Worm (Caenorhabditis elegans) whole organism, young adult: ENCODE results near the gene mboa-1.
A peak's percentile ranks its signal among the peaks of the same experiment; 100 is the strongest.
"Not testable (repeated sequence)": the region's sequence is repeated elsewhere in the genome, so short reads cannot be mapped to it uniquely, and the experiment has no call there.

Source experiments
- B0261.1 ChIP-seq: sonication (generic microtip); optimal IDR thresholded peaks from 2 replicates; lab custom pipeline; 2016; ENCODE audit warnings: mild to moderate bottlenecking, missing genetic modification characterization, moderate library complexity, missing compliant biosample characterization
- C06A6.2 ChIP-seq: fragments of 200-800 bp; sonication (Bioruptor generic); conservative IDR thresholded peaks from 2 replicates; pipeline ENCODE4 v1.3.6; 2022; ENCODE audit warnings: missing genetic modification characterization, missing compliant biosample characterization
- C17E4.6 ChIP-seq: fragments of 200-800 bp; sonication (Bioruptor generic); IDR thresholded peaks from 2 replicates; pipeline ENCODE4 v1.3.6; 2022; ENCODE audit warnings: missing genetic modification reagents, missing genetic modification characterization, missing compliant biosample characterization
- D2030.7 ChIP-seq: fragments of 200-800 bp; sonication (Bioruptor generic); IDR thresholded peaks from 2 replicates; pipeline ENCODE4 v1.3.6; 2022; ENCODE audit warnings: missing genetic modification reagents, missing genetic modification characterization, missing compliant biosample characterization
- F37B4.10 ChIP-seq: fragments of 200-800 bp; sonication (Bioruptor generic); IDR thresholded peaks from 2 replicates; pipeline ENCODE4 v1.3.6; 2022; ENCODE audit warnings: missing genetic modification characterization, missing compliant biosample characterization
- K11D2.4 ChIP-seq: fragments of 200-800 bp; sonication (Bioruptor generic); IDR thresholded peaks from 2 replicates; pipeline ENCODE4 v1.3.6; 2022; ENCODE audit warnings: missing genetic modification reagents, missing genetic modification characterization, missing compliant biosample characterization
- attf-5 ChIP-seq: fragments of 200-800 bp; sonication (Bioruptor generic); optimal IDR thresholded peaks from 2 replicates; lab custom pipeline; 2018; ENCODE audit warnings: mild to moderate bottlenecking, missing genetic modification characterization, missing compliant biosample characterization
- cebp-1 ChIP-seq, 2 experiments: fragments of 200-800 bp in 1 of 2; sonication (Bioruptor generic) in 1 of 2; sonication (generic microtip) in 1 of 2; IDR thresholded peaks in 1 of 2; optimal IDR thresholded peaks in 1 of 2; 2 replicates each; pipeline versions ENCODE4 v1.3.6 to Lab custom; 2017 to 2022; ENCODE audit warnings: missing compliant biosample characterization in 2 of 2, missing genetic modification characterization in 2 of 2, mild to moderate bottlenecking in 1 of 2, missing genetic modification reagents in 1 of 2, moderate library complexity in 1 of 2
- ceh-100 ChIP-seq: fragments of 200-800 bp; sonication (Bioruptor generic); IDR thresholded peaks from 2 replicates; pipeline ENCODE4 v1.3.6; 2022; ENCODE audit warnings: missing genetic modification reagents, missing genetic modification characterization, missing compliant biosample characterization
- ceh-58 ChIP-seq: fragments of 200-800 bp; sonication (Bioruptor generic); IDR thresholded peaks from 2 replicates; pipeline ENCODE4 v1.3.6; 2022; ENCODE audit warnings: missing genetic modification characterization, missing compliant biosample characterization
- ceh-91 ChIP-seq: fragments of 200-800 bp; sonication (Bioruptor generic); IDR thresholded peaks from 2 replicates; pipeline ENCODE4 v1.3.6; 2022; ENCODE audit warnings: missing genetic modification reagents, missing genetic modification characterization, missing compliant biosample characterization
- dpl-1 ChIP-seq: fragments of 150-350 bp; optimal IDR thresholded peaks from 2 replicates; lab custom pipeline; 2014; ENCODE audit warnings: missing biosample characterization, missing genetic modification reagents, missing genetic modification characterization
- ets-4 ChIP-seq: fragments of 200-800 bp; sonication (Bioruptor generic); optimal IDR thresholded peaks from 2 replicates; lab custom pipeline; 2018; ENCODE audit warnings: mild to moderate bottlenecking, missing genetic modification characterization, missing compliant biosample characterization
- fkh-3 ChIP-seq: sonication (generic microtip); optimal IDR thresholded peaks from 2 replicates; lab custom pipeline; 2016; ENCODE audit warnings: mild to moderate bottlenecking, missing genetic modification characterization, missing compliant biosample characterization
- hmg-1.2 ChIP-seq: fragments of 200-800 bp; sonication (Bioruptor generic); IDR thresholded peaks from 2 replicates; pipeline ENCODE4 v1.3.6; 2022; ENCODE audit warnings: missing genetic modification reagents, missing genetic modification characterization, missing compliant biosample characterization
- let-526 ChIP-seq: fragments of 200-800 bp; sonication (Bioruptor generic); IDR thresholded peaks from 2 replicates; pipeline ENCODE4 v1.3.6; 2022; ENCODE audit warnings: missing genetic modification reagents, missing genetic modification characterization, missing compliant biosample characterization
- lin-40 ChIP-seq: sonication (generic microtip); optimal IDR thresholded peaks from 2 replicates; lab custom pipeline; 2016; ENCODE audit warnings: missing genetic modification characterization, mild to moderate bottlenecking, missing compliant biosample characterization, missing genotype, missing genetic modification reagents
- madf-10 ChIP-seq: sonication (generic microtip); optimal IDR thresholded peaks from 2 replicates; lab custom pipeline; 2016; ENCODE audit warnings: mild to moderate bottlenecking, missing genetic modification characterization, missing compliant biosample characterization
- madf-3 ChIP-seq: fragments of 200-800 bp; sonication (Bioruptor generic); IDR thresholded peaks from 2 replicates; pipeline ENCODE4 v1.3.6; 2022; ENCODE audit warnings: missing genetic modification reagents, missing genetic modification characterization, missing compliant biosample characterization
- mel-28 ChIP-seq: sonication (generic microtip); optimal IDR thresholded peaks from 2 replicates; lab custom pipeline; 2016; ENCODE audit warnings: borderline replicate concordance, mild to moderate bottlenecking, missing genetic modification characterization, missing compliant biosample characterization
- mes-4 ChIP-seq: sonication (generic microtip); optimal IDR thresholded peaks from 2 replicates; lab custom pipeline; 2016; ENCODE audit warnings: missing genotype, missing genetic modification characterization, missing compliant biosample characterization
- mxl-1 ChIP-seq: sonication (generic microtip); optimal IDR thresholded peaks from 2 replicates; lab custom pipeline; 2016; ENCODE audit warnings: missing genetic modification characterization, missing compliant biosample characterization
- nfyb-1 ChIP-seq: fragments of 200-800 bp; sonication (Bioruptor generic); IDR thresholded peaks from 2 replicates; pipeline ENCODE4 v1.3.6; 2022; ENCODE audit warnings: missing genetic modification reagents, missing genetic modification characterization, missing compliant biosample characterization
- nhr-80 ChIP-seq: sonication (generic microtip); optimal IDR thresholded peaks from 2 replicates; lab custom pipeline; 2016; ENCODE audit warnings: missing genetic modification characterization, missing compliant biosample characterization
- nhr-90 ChIP-seq: sonication (generic microtip); optimal IDR thresholded peaks from 2 replicates; lab custom pipeline; 2016; ENCODE audit warnings: missing genotype, mild to moderate bottlenecking, missing genetic modification characterization, missing compliant biosample characterization
- pbrm-1 ChIP-seq: fragments of 200-800 bp; sonication (Bioruptor generic); IDR thresholded peaks from 2 replicates; pipeline ENCODE4 v1.3.6; 2022; ENCODE audit warnings: missing genetic modification reagents, missing genetic modification characterization, missing compliant biosample characterization
- snpc-3.4 ChIP-seq: sonication (generic microtip); optimal IDR thresholded peaks from 2 replicates; lab custom pipeline; 2017; ENCODE audit warnings: missing genetic modification characterization, mild to moderate bottlenecking, missing compliant biosample characterization, antibody characterized with exemption, moderate library complexity, missing genotype, missing genetic modification reagents
- tlf-1 ChIP-seq: fragments of 200-800 bp; sonication (Bioruptor generic); optimal IDR thresholded peaks from 2 replicates; lab custom pipeline; 2018; ENCODE audit warnings: mild to moderate bottlenecking, missing genetic modification characterization, missing compliant biosample characterization
- xnd-1 ChIP-seq: sonication (generic microtip); optimal IDR thresholded peaks from 2 replicates; lab custom pipeline; 2016; ENCODE audit warnings: missing genotype, missing genetic modification reagents, missing genetic modification characterization, missing compliant biosample characterization
- zfh-2 ChIP-seq: fragments of 200-800 bp; sonication (Bioruptor generic); conservative IDR thresholded peaks from 2 replicates; pipeline ENCODE4 v1.3.6; 2022; ENCODE audit warnings: missing genetic modification reagents, missing genetic modification characterization, missing compliant biosample characterization
- ztf-18 ChIP-seq: sonication (generic microtip); optimal IDR thresholded peaks from 2 replicates; lab custom pipeline; 2016; ENCODE audit warnings: missing genotype, mild to moderate bottlenecking, missing genetic modification characterization, missing compliant biosample characterization
- ztf-6 ChIP-seq: fragments of 200-800 bp; sonication (Bioruptor generic); IDR thresholded peaks from 2 replicates; pipeline ENCODE4 v1.3.6; 2022; ENCODE audit warnings: missing genetic modification reagents, missing genetic modification characterization, missing compliant biosample characterization

Gene mboa-1

ce11 chrX:16056404-16056803, 25.8 kb downstream of the mboa-1 start (continued):
- peak; percentile 94 for TF ChIP-seq pbrm-1 (GFP tag; lab: Robert Waterston, UW)
- peak; percentile 80; the same call in 1 of the 2 replicates for TF ChIP-seq let-526 (GFP tag; lab: Robert Waterston, UW)
- TF ChIP-seq madf-10 (tag; lab: Kevin White, UChicago) = peak; percentile 97
- TF ChIP-seq ets-4 (GFP tag; lab: Kevin White, UChicago) = peak; percentile 85
- peak; percentile 71 for TF ChIP-seq ceh-100 (GFP tag; lab: Robert Waterston, UW)
- TF ChIP-seq xnd-1 (tag; lab: Kevin White, UChicago) = no peak
- 0 out of 2 replicates have a peak, but pooled peaks have one; percentile 8 for TF ChIP-seq F37B4.10 (GFP tag; lab: Robert Waterston, UW)
- TF ChIP-seq fkh-3 (tag; lab: Kevin White, UChicago) = no peak
- TF ChIP-seq, all 124 proteins: peak for 87

ce11 chrX:16058845-16059244, 28.2 kb downstream of the mboa-1 start, which contains the start of gene T27A8.2:
Gene T27A8.2, minus strand, starts transcription at chrX:16058945.
- TF ChIP-seq mxl-1 (tag; lab: Kevin White, UChicago) = no peak
- TF ChIP-seq nhr-80 (tag; lab: Kevin White, UChicago) = no peak
- TF ChIP-seq, all 124 proteins: peak for 0

- TF ChIP-seq C17E4.6; D2030.7; ztf-6 (GFP tag; lab: Robert Waterston, UW): not testable (repeated sequence)
These were observed 31.8 kb downstream of the mboa-1 start, which contains the start of gene T27A8.3 for ce11 chrX:16062385-16062784. Gene T27A8.3, plus strand, starts transcription at chrX:16062685.

- TF ChIP-seq ceh-91 (GFP tag; lab: Robert Waterston, UW) = no peak
- TF ChIP-seq C06A6.2 (GFP tag; lab: Robert Waterston, UW) = no peak
- TF ChIP-seq hmg-1.2 (GFP tag; lab: Robert Waterston, UW) = no peak
- TF ChIP-seq snpc-3.4 = no peak
- TF ChIP-seq mel-28 (tag; lab: Kevin White, UChicago) = no peak
- no peak for TF ChIP-seq lin-40 (tag; lab: Kevin White, UChicago)
- TF ChIP-seq ceh-58 (GFP tag; lab: Robert Waterston, UW) = no peak
These were observed 37.4 kb downstream of the mboa-1 start for ce11 chrX:16067984-16068383.

- TF ChIP-seq attf-5 (no peak), dpl-1 (no peak), ztf-18 (tag; lab: Kevin White, UChicago) (no peak), cebp-1 (GFP tag; IDR thresholded peaks at IDR 0.05; lab: Robert Waterston, UW) (no peak), cebp-1 (tag; optimal IDR thresholded peaks at IDR 0.05; lab: Kevin White, UChicago) (no peak), nfyb-1 (no peak), hmg-1.2 (GFP tag; lab: Robert Waterston, UW) (no peak), mxl-1 (tag; lab: Kevin White, UChicago) (no peak), zfh-2 (GFP tag; lab: Robert Waterston, UW) (no peak), C06A6.2 (GFP tag; lab: Robert Waterston, UW) (no peak), nhr-90 (no peak), B0261.1 (tag; lab: Kevin White, UChicago) (no peak), madf-3 (GFP tag; lab: Robert Waterston, UW) (no peak), mes-4 (tag; lab: Kevin White, UChicago) (no peak), K11D2.4 (GFP tag; lab: Robert Waterston, UW) (no peak), tlf-1 (GFP tag; lab: Kevin White, UChicago) (no peak)
- TF ChIP-seq, all 124 proteins: peak for 0
These were observed 42.0 kb downstream of the mboa-1 start, which contains the start of gene col-187 for ce11 chrX:16072595-16072994. Gene col-187, plus strand, starts transcription at chrX:16072895.
